Worm (Caenorhabditis elegans) whole organism, early embryonic: ENCODE results near the gene nhr-123.

Source experiments
- aly-1 ChIP-seq: sonication (generic microtip); optimal IDR thresholded peaks from 2 replicates; lab custom pipeline; 2016; ENCODE audit warnings: missing genetic modification characterization, missing compliant biosample characterization
- ama-1 ChIP-seq: fragments of 150-350 bp; optimal IDR thresholded peaks from 2 replicates; lab custom pipeline; 2014
- ceh-13 ChIP-seq: fragments of 200-800 bp; sonication (Bioruptor generic); optimal IDR thresholded peaks from 2 replicates; lab custom pipeline; 2018; ENCODE audit warnings: mild to moderate bottlenecking, missing genetic modification characterization, missing compliant biosample characterization
- ets-7 ChIP-seq: sonication (generic microtip); optimal IDR thresholded peaks from 2 replicates; lab custom pipeline; 2016; ENCODE audit warnings: missing genotype, missing genetic modification characterization, missing compliant biosample characterization
- flt-1 ChIP-seq: fragments of 200-800 bp; sonication (Bioruptor generic); IDR thresholded peaks from 2 replicates; pipeline ENCODE4 v1.3.6; 2022; ENCODE audit warnings: missing genetic modification characterization, missing compliant biosample characterization
- hmbx-1 ChIP-seq: sonication (generic microtip); optimal IDR thresholded peaks from 2 replicates; lab custom pipeline; 2016; ENCODE audit warnings: mild to moderate bottlenecking, missing genetic modification characterization, missing compliant biosample characterization
- pes-1 ChIP-seq: fragments of 200-800 bp; sonication (Bioruptor generic); IDR thresholded peaks from 2 replicates; pipeline ENCODE4 v1.3.6; 2022; ENCODE audit warnings: missing genetic modification reagents, missing genetic modification characterization, missing compliant biosample characterization
- sea-1 ChIP-seq: fragments of 200-800 bp; sonication (Bioruptor generic); conservative IDR thresholded peaks from 2 replicates; pipeline ENCODE4 v1.3.6; 2022; ENCODE audit warnings: missing genetic modification characterization, missing compliant biosample characterization
- tbx-37 ChIP-seq: fragments of 200-800 bp; sonication (Bioruptor generic); conservative IDR thresholded peaks from 2 replicates; pipeline ENCODE4 v1.3.6; 2022; ENCODE audit warnings: missing genetic modification reagents, missing genetic modification characterization, missing compliant biosample characterization

DNA sequence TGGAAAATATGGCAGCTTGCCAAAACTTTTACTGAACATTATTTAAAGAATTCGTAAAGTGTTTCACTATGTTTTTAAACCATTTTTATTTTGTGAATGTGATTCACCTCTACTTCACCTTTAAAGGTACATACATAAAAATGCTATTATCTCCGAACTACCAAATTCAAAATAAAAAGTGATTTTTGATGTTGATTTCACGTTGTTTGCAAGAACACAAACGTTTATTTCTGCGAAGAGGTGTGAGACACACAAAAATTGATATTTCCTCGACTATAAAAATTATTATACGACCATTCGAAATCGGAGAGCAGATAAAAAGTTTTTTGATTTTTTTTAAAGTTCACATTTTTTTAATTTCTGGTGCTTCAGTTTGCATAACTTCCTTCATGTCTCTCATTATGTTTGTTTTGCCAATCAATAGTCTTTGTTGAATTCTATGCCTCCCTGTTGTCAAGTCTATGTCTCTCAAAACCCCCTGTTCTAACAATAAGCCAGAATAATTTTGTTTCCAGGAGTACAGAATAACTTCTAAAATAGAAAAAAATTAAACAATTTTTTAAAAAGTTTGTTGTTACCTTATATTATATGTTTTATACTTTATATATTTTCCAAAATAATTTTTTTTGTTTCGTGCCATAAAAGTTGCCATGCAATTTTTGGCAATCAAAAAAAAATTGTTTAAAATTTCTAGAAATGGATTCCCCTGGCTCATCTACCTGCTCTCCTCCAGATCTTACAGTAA lies at the start of gene nhr-123:
- TF ChIP-seq aly-1 (tag; lab: Kevin White, UChicago): no peak
- no peak for TF ChIP-seq tbx-37 (GFP tag; lab: Robert Waterston, UW)
- no peak for TF ChIP-seq ceh-13
- no peak for TF ChIP-seq sea-1 (GFP tag; lab: Robert Waterston, UW)
- TF ChIP-seq hmbx-1 (tag; lab: Kevin White, UChicago): no peak
- TF ChIP-seq ama-1 (lab: Kevin White, UChicago): no peak
- no peak for TF ChIP-seq flt-1 (GFP tag; lab: Robert Waterston, UW)
- TF ChIP-seq pes-1 (GFP tag; lab: Robert Waterston, UW): no peak
- TF ChIP-seq ets-7 (tag; lab: Kevin White, UChicago): no peak
